Worm (Caenorhabditis elegans): ENCODE data around the gene K02D10.4.

Gene K02D10.4

ce11 chrIII:8767889-8768361, 11.9 kb downstream of the K02D10.4 start, which contains the start of gene mtss-1 (continued):
- TF ChIP-seq dmd-4 (tag; optimal IDR thresholded peaks at IDR 0.05) = no peak
- TF ChIP-seq gmeb-1 (tag; optimal IDR thresholded peaks at IDR 0.05) = peak; percentile 58
- TF ChIP-seq ceh-16 (tag; optimal IDR thresholded peaks at IDR 0.05) = no peak
- TF ChIP-seq ztf-11 (tag; optimal IDR thresholded peaks at IDR 0.05) = no peak
- peak; percentile 73 for TF ChIP-seq unc-55 (GFP tag; optimal IDR thresholded peaks at IDR 0.05)
- TF ChIP-seq mdl-1 (tag; optimal IDR thresholded peaks at IDR 0.05) = no peak
- TF ChIP-seq C34F6.9 (tag; optimal IDR thresholded peaks at IDR 0.05) = peak; percentile 50
- TF ChIP-seq nhr-12 (tag; optimal IDR thresholded peaks at IDR 0.05) = no peak
- TF ChIP-seq nhr-23 (tag; optimal IDR thresholded peaks at IDR 0.05) = no peak

DNA sequence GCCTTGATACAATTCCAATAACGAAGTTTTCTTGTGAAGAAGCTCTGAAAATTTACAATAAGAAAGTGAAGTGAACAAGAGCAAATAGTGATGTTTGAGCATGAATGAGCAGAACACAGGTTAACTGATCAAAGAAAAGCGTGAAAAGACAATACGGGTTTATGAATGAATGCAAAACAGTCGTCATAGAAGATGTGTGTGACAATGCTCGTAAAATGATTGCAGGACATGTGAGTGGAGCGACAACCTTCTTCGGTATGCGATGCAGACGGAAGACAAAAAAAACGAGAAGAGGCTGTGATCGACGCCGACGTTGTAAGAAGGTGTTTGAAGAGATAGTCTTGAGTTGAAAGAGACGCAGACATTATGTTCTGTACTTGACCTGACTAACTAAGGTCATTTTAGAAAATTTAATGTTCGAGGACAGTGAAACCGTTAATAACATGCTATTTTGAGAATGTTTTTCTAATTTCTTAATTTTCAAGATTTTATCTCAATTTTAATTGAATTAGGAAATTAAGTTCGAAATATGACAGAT, 12.5 kb downstream of the K02D10.4 start, which contains the start of gene mig-22:
TSS of gene mig-22 (minus strand) at position 51 of the 538 bp plus-strand sequence.
- no peak for TF ChIP-seq ztf-1 (GFP tag; conservative IDR thresholded peaks at IDR 0.05)
- TF ChIP-seq blmp-1 (tag; optimal IDR thresholded peaks at IDR 0.05; ENCODE audit: insufficient read depth) = peak; percentile 33
- TF ChIP-seq ama-1 (optimal IDR thresholded peaks at IDR 0.05) = no peak
- TF ChIP-seq nhr-25 (tag; optimal IDR thresholded peaks at IDR 0.05) = peak; percentile 17
- no peak for TF ChIP-seq sem-4 (tag; optimal IDR thresholded peaks at IDR 0.05)
- TF ChIP-seq nhr-129 (tag; optimal IDR thresholded peaks at IDR 0.05) = peak; percentile 7

- TF ChIP-seq lsy-2 (tag; optimal IDR thresholded peaks at IDR 0.05) = no peak
- TF ChIP-seq unc-55 (GFP tag; optimal IDR thresholded peaks at IDR 0.05) = no peak
- no peak for TF ChIP-seq alr-1 (tag; optimal IDR thresholded peaks at IDR 0.05)
Measured at ce11 chrIII:8766467-8766866, 13.3 kb downstream of the K02D10.4 start.

DNA sequence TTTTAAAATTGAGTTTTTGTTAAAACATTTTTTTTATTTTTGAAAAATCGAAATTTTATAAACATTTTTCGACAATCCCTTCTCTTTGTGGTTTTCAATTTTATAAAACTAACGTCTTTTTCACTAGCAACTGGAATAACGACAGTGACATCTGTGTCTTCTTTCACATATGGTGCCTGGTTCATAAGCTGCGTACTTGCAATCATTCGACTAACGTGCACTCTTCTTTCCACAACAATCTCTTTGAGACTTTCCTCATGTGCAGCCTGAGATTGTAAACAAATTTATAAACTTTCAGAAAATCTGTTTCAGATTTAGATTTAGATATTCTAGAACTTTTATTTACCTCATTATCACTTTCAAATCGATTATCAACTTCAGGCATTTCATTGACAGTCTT, 14.8 kb downstream of the K02D10.4 start:
- no peak for TF ChIP-seq ceh-16 (tag; optimal IDR thresholded peaks at IDR 0.05)
- TF ChIP-seq nhr-11 (tag; optimal IDR thresholded peaks at IDR 0.05) = no peak
- no peak for TF ChIP-seq blmp-1 (tag; optimal IDR thresholded peaks at IDR 0.05; ENCODE audit: insufficient read depth)
- TF ChIP-seq elt-3 (tag; optimal IDR thresholded peaks at IDR 0.05) = no peak
- TF ChIP-seq ceh-82 (tag; optimal IDR thresholded peaks at IDR 0.05) = no peak

ce11 chrIII:8763111-8763510, 16.7 kb downstream of the K02D10.4 start:
- TF ChIP-seq nhr-23 (tag; optimal IDR thresholded peaks at IDR 0.05) (no peak), unc-62 (GFP tag; optimal IDR thresholded peaks at IDR 0.05) (no peak), nhr-237 (tag; optimal IDR thresholded peaks at IDR 0.05) (no peak), skn-1 (tag; optimal IDR thresholded peaks at IDR 0.05) (no peak), peb-1 (tag; optimal IDR thresholded peaks at IDR 0.05) (no peak), ceh-16 (tag; optimal IDR thresholded peaks at IDR 0.05) (no peak), ZK546.5 (tag; optimal IDR thresholded peaks at IDR 0.05) (no peak), sma-3 (GFP tag; optimal IDR thresholded peaks at IDR 0.05) (no peak)

DNA sequence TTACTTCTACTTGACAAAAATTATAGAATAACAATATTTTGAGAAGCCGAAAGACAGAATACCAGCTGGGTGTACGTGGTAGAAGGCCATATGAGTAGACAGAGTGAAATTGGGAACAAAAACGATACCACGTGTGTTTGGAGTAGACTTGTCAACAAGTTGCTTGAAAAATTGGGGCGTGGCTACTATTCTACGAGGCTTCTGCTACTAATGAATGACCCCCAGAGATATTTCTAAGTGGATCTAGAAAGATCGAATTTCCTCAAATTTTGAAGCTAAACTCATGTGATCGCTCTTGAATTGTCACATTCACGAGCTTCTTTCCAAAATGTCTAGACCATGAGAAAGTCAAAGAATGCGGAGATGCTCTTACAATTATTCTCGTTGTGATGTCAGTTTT, 17.8 kb downstream of the K02D10.4 start:
- TF ChIP-seq mdl-1 (tag; optimal IDR thresholded peaks at IDR 0.05) (no peak), ama-1 (optimal IDR thresholded peaks at IDR 0.05) (no peak), ceh-16 (tag; optimal IDR thresholded peaks at IDR 0.05) (no peak), peb-1 (tag; optimal IDR thresholded peaks at IDR 0.05) (no peak), crh-2 (tag; optimal IDR thresholded peaks at IDR 0.05) (no peak), nhr-237 (tag; optimal IDR thresholded peaks at IDR 0.05) (no peak), nhr-10 (tag; optimal IDR thresholded peaks at IDR 0.05) (no peak)

DNA sequence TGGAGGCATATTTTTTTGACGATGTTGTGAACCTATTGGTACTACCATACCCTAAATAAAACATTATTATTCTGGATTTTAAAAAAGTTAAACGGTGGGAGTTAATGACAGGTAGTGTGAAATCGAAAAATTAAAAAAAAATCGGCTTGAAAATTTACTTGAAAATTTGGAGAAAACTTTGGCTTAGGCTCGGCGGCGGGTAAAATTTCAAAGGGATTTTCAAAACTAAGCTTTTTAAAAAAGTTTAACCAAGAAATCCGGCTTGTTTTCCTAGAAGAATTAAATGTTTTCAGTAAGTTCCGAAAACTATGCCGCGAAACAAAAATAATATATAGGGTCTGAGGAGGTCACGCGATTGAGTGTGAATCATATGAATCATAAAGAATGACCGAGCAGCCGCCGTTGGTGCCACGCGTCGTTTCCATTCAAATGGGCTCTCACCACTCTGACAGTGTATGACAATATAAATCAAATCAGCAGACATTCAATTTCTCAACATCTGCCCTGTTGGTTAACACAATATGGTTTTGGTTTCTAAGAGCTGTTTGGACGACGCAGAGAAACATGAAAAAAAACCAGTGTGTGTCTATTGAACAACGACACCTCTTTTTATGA, 18.7 kb downstream of the K02D10.4 start, which contains the start of gene aak-1:
TSS of gene aak-1 (minus strand) at position 51 of the 615 bp plus-strand sequence.
- peak; percentile 5 for TF ChIP-seq nhr-129 (tag; optimal IDR thresholded peaks at IDR 0.05)
- TF ChIP-seq ceh-82 (tag; optimal IDR thresholded peaks at IDR 0.05) = no peak
